Fruit fly (Drosophila melanogaster) whole organism, pupa: ENCODE measurements around the gene chas.
A peak's percentile ranks its signal among the peaks of the same experiment; 100 is the strongest.

Experiments
- CG14655 ChIP-seq: fragments of 200-800 bp; sonication (Bioruptor generic); optimal IDR thresholded peaks from 3 replicates; lab custom pipeline; 2017; ENCODE audit warnings: mild to moderate bottlenecking, missing biosample characterization, missing genetic modification reagents, missing genetic modification characterization
- CG15710 ChIP-seq: fragments of 200-800 bp; sonication (Bioruptor generic); optimal IDR thresholded peaks from 2 replicates; lab custom pipeline; 2018; ENCODE audit warnings: missing biosample characterization, mild to moderate bottlenecking, missing genetic modification characterization, moderate library complexity
- CG17806 ChIP-seq: fragments of 200-800 bp; sonication (Bioruptor generic); optimal IDR thresholded peaks from 2 replicates; lab custom pipeline; 2018; ENCODE audit warnings: missing biosample characterization, mild to moderate bottlenecking, missing genetic modification characterization, moderate library complexity
- CG32121 ChIP-seq: fragments of 200-800 bp; sonication (Bioruptor generic); IDR thresholded peaks from 2 replicates; pipeline ENCODE4 v1.3.6; 2022; ENCODE audit warnings: missing biosample characterization, missing genetic modification characterization
- CG8159 ChIP-seq: fragments of 200-800 bp; sonication (Bioruptor generic); optimal IDR thresholded peaks from 3 replicates; lab custom pipeline; 2018; ENCODE audit warnings: missing biosample characterization, mild to moderate bottlenecking, missing genetic modification characterization, moderate library complexity
- CG8301 ChIP-seq: fragments of 200-800 bp; sonication (Bioruptor generic); optimal IDR thresholded peaks from 2 replicates; lab custom pipeline; 2018; ENCODE audit warnings: missing biosample characterization, mild to moderate bottlenecking, missing genetic modification characterization
- CG9948 ChIP-seq: fragments of 200-800 bp; sonication (Bioruptor generic); optimal IDR thresholded peaks from 2 replicates; lab custom pipeline; 2018; ENCODE audit warnings: missing biosample characterization, mild to moderate bottlenecking, missing genetic modification characterization, moderate library complexity
- EcR ChIP-seq: fragments of 200-800 bp; sonication (Bioruptor generic); optimal IDR thresholded peaks from 3 replicates; lab custom pipeline; 2019; ENCODE audit warnings: missing biosample characterization, missing genetic modification characterization, mild to moderate bottlenecking, moderate library complexity, missing genetic modification reagents
- Pif1A ChIP-seq: fragments of 200-800 bp; sonication (Bioruptor generic); optimal IDR thresholded peaks from 3 replicates; lab custom pipeline; 2016; ENCODE audit warnings: missing biosample characterization, missing genetic modification characterization
- Snoo ChIP-seq: fragments of 200-800 bp; sonication (Bioruptor generic); optimal IDR thresholded peaks from 3 replicates; lab custom pipeline; 2017; ENCODE audit warnings: missing biosample characterization, mild to moderate bottlenecking, missing genetic modification characterization, inconsistent platforms
- gl ChIP-seq: fragments of 200-800 bp; sonication (Bioruptor generic); optimal IDR thresholded peaks from 2 replicates; lab custom pipeline; 2018; ENCODE audit warnings: missing biosample characterization, mild to moderate bottlenecking, missing genetic modification characterization
- rn ChIP-seq: fragments of 200-800 bp; sonication (Bioruptor generic); IDR thresholded peaks from 2 replicates; pipeline ENCODE4 v1.3.6; 2022; ENCODE audit warnings: missing biosample characterization, missing genetic modification characterization

- no peak for TF ChIP-seq gl (tag; lab: Kevin White, UChicago)
- TF ChIP-seq Pif1A (GFP tag; lab: Kevin White, UChicago) = no peak
- TF ChIP-seq Snoo = no peak
- TF ChIP-seq CG14655 = peak; percentile 57
- TF ChIP-seq EcR (GFP tag; lab: Kevin White, UChicago) = peak; percentile 37
- TF ChIP-seq CG8301 (tag; lab: Kevin White, UChicago) = peak; percentile 23
- TF ChIP-seq CG9948 = peak; percentile 50
- TF ChIP-seq rn (GFP tag; lab: Robert Waterston, UW) = no peak
- TF ChIP-seq CG17806 = peak; percentile 6
- peak; percentile 37 for TF ChIP-seq CG15710 (tag; lab: Kevin White, UChicago)
- peak; percentile 64 for TF ChIP-seq CG8159 (tag; lab: Kevin White, UChicago)
- no peak for TF ChIP-seq CG32121 (GFP tag; lab: Robert Waterston, UW)
Measured at dm6 chrX:17745705-17746416, 47.3 kb upstream of the chas start.
